Worm (Caenorhabditis elegans): ENCODE data around the gene dpy-3.

DNA sequence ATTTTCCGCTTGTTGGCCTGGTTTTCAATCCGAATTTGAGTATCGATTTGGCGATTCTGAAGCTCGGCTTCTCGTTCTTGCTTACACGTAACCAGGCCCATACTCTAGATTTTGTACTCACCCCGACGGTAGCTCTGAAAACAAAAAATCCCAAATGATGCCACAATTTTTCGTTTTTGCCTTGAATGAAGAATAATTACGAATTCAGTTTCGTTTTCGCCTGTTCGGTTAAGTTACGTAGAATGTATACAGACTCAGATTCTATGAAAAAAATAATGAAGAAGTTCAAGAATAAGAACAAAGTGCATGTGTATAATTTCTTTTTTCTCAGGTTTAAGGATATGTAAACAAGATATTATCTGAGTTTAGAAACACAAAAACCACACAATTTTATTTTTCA is 24.5 kb downstream of the dpy-3 start, which contains the start of gene gpa-5:
- TF ChIP-seq unc-62 (GFP tag; optimal IDR thresholded peaks at IDR 0.05 in 1 of 2) = no peak
- TF ChIP-seq unc-62 (tag; optimal IDR thresholded peaks at IDR 0.05) = no peak
- no peak for TF ChIP-seq dve-1 (tag; optimal IDR thresholded peaks at IDR 0.05; ENCODE audit: insufficient read depth)
- no peak for TF ChIP-seq lin-15B (tag; optimal IDR thresholded peaks at IDR 0.05)
- no peak for TF ChIP-seq ceh-82 (tag; optimal IDR thresholded peaks at IDR 0.05)
- no peak for TF ChIP-seq daf-12 (tag; optimal IDR thresholded peaks at IDR 0.05)
- no peak for TF ChIP-seq ces-1 (GFP tag; optimal IDR thresholded peaks at IDR 0.05)
- no peak for TF ChIP-seq nhr-76 (tag; optimal IDR thresholded peaks at IDR 0.05)
- TF ChIP-seq nhr-11 (tag; optimal IDR thresholded peaks at IDR 0.05) = no peak
- no peak for TF ChIP-seq nhr-25 (tag; optimal IDR thresholded peaks at IDR 0.05; ENCODE audit: borderline replicate concordance, insufficient read depth)
- no peak for TF ChIP-seq lin-39 (tag; optimal IDR thresholded peaks at IDR 0.05)
- no peak for TF ChIP-seq jun-1 (tag; optimal IDR thresholded peaks at IDR 0.05)
- no peak for TF ChIP-seq zag-1 (tag; optimal IDR thresholded peaks at IDR 0.05)
- TF ChIP-seq Y48G9A.11 (GFP tag; IDR thresholded peaks at IDR 0.05) = no peak

Measured in whole organism, L4 larva.